Worm (Caenorhabditis elegans): Measurements from ENCODE around the gene E02H9.7.

Gene E02H9.7

DNA sequence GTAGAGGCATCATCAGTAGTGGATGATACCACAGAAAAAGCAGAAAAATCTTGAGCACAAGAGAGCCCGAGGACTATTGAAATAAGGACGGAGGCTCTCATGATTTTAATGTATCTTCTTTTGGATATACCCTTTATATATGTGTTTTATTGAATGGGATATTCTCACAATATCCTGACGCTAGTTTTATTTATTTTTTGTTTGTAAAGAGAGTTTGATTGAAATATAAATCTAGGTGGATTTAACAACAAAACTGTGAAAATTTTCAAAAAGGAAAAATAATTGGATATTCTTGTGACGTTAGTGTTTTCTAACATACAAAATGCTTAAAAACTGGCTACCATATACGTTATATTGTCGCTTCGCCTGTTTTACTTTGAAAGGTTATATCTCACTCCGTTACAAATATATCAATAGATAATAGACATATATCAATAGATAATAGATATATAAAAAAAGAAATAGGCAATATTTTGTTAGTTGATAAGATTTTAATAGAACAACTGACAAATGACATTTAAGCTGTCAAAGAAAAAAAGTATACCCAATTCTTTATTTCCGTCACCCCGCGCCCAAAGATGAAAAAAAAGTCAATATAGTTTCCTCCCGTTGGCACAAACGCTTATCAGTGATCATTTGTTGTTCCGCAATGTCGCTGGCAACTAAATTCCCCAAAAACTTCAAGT, at the start of gene E02H9.7, which contains the start of gene klo-2:
Gene E02H9.7 (minus strand): TSS at position 101 of the 686 bp plus-strand sequence.
Gene klo-2 (plus strand): TSS at position 636 of the 686 bp plus-strand sequence.
- TF ChIP-seq ZK546.5 (tag; optimal IDR thresholded peaks at IDR 0.05) (no peak), peb-1 (tag; optimal IDR thresholded peaks at IDR 0.05) (no peak), alr-1 (tag; optimal IDR thresholded peaks at IDR 0.05) (no peak), nhr-237 (tag; optimal IDR thresholded peaks at IDR 0.05) (no peak), nhr-25 (tag; optimal IDR thresholded peaks at IDR 0.05) (no peak)

- peak; percentile 3 for TF ChIP-seq nhr-25 (tag; optimal IDR thresholded peaks at IDR 0.05)
- no peak for TF ChIP-seq peb-1 (tag; optimal IDR thresholded peaks at IDR 0.05)
- peak; percentile 25 for TF ChIP-seq C34F6.9 (tag; optimal IDR thresholded peaks at IDR 0.05)
- TF ChIP-seq lin-11 (tag; optimal IDR thresholded peaks at IDR 0.05): no peak
- peak; percentile 16 for TF ChIP-seq gmeb-1 (tag; optimal IDR thresholded peaks at IDR 0.05)
- TF ChIP-seq ama-1 (optimal IDR thresholded peaks at IDR 0.05): peak; percentile 3
- no peak for TF ChIP-seq nhr-129 (tag; optimal IDR thresholded peaks at IDR 0.05)
- TF ChIP-seq unc-55 (GFP tag; optimal IDR thresholded peaks at IDR 0.05): peak; percentile 38
- TF ChIP-seq lsy-2 (tag; optimal IDR thresholded peaks at IDR 0.05): peak; percentile 19 to 58
- peak; percentile 58 for TF ChIP-seq crh-2 (tag; optimal IDR thresholded peaks at IDR 0.05)
Measured at ce11 chrIII:2487046-2487760, 41.7 kb upstream of the E02H9.7 start, which contains the start of gene Y54F10AL.1. Y54F10AL.1 (plus strand) TSS chrIII:2487710.

DNA sequence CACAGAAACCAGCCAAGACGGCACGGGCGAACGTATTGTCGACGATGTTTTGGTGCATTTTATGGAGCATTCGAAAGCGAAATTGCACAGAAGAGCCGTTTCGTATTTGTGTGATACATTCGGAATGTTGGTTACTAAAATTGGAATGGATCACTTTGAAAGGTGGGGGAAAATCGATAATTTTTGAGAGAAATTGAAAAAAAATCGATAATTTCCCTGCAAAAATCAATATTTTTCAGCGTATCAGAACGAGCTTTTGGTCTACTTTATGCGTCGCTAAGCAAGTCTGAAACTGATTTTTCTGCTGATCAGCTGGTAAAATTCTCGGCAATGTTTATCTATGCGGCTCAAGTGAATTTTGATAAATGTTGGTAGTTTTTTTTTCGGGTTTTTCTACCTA, 37.3 kb upstream of the E02H9.7 start:
- no peak for TF ChIP-seq nhr-12 (tag; optimal IDR thresholded peaks at IDR 0.05)
- no peak for TF ChIP-seq nhr-77 (tag; optimal IDR thresholded peaks at IDR 0.05)
- no peak for TF ChIP-seq lin-13 (GFP tag; optimal IDR thresholded peaks at IDR 0.05)
- TF ChIP-seq mbf-1 (tag; optimal IDR thresholded peaks at IDR 0.05): no peak
- TF ChIP-seq mdl-1 (tag; optimal IDR thresholded peaks at IDR 0.05): no peak
- no peak for TF ChIP-seq nhr-6 (tag; optimal IDR thresholded peaks at IDR 0.05)
- no peak for TF ChIP-seq mab-5 (tag; optimal IDR thresholded peaks at IDR 0.05)
- TF ChIP-seq ztf-1 (GFP tag; conservative IDR thresholded peaks at IDR 0.05): no peak
- no peak for TF ChIP-seq nhr-237 (tag; optimal IDR thresholded peaks at IDR 0.05)
- TF ChIP-seq fos-1 (tag; optimal IDR thresholded peaks at IDR 0.05): no peak
- TF ChIP-seq sma-3 (GFP tag; optimal IDR thresholded peaks at IDR 0.05): no peak
- TF ChIP-seq alr-1 (tag; optimal IDR thresholded peaks at IDR 0.05): no peak
- no peak for TF ChIP-seq ceh-82 (tag; optimal IDR thresholded peaks at IDR 0.05)
- no peak for TF ChIP-seq gmeb-1 (tag; optimal IDR thresholded peaks at IDR 0.05)
- no peak for TF ChIP-seq snpc-4 (tag; optimal IDR thresholded peaks at IDR 0.05)
- TF ChIP-seq unc-62 (GFP tag; optimal IDR thresholded peaks at IDR 0.05): no peak
- TF ChIP-seq crh-2 (tag; optimal IDR thresholded peaks at IDR 0.05): no peak
- TF ChIP-seq zag-1 (tag; optimal IDR thresholded peaks at IDR 0.05): no peak
- no peak for TF ChIP-seq blmp-1 (tag; optimal IDR thresholded peaks at IDR 0.05; ENCODE audit: insufficient read depth)
- no peak for TF ChIP-seq aly-2 (tag; optimal IDR thresholded peaks at IDR 0.05)

- TF ChIP-seq nhr-11 (tag; optimal IDR thresholded peaks at IDR 0.05) (no peak), lsy-2 (tag; optimal IDR thresholded peaks at IDR 0.05) (peak; percentile 31 to 68), lin-13 (GFP tag; optimal IDR thresholded peaks at IDR 0.05) (peak; percentile 68), lin-11 (tag; optimal IDR thresholded peaks at IDR 0.05) (no peak)
Measured at ce11 chrIII:2482171-2482570, 36.7 kb upstream of the E02H9.7 start.

ce11 chrIII:2478605-2479004, 33.1 kb upstream of the E02H9.7 start:
- TF ChIP-seq F13H6.1 (tag; optimal IDR thresholded peaks at IDR 0.05) (no peak), gmeb-1 (tag; optimal IDR thresholded peaks at IDR 0.05) (no peak), ZK546.5 (tag; optimal IDR thresholded peaks at IDR 0.05) (no peak), dmd-4 (tag; optimal IDR thresholded peaks at IDR 0.05) (no peak), R02D3.7 (tag; optimal IDR thresholded peaks at IDR 0.05) (no peak), ceh-82 (tag; optimal IDR thresholded peaks at IDR 0.05) (no peak), snpc-4 (tag; optimal IDR thresholded peaks at IDR 0.05) (no peak), ama-1 (optimal IDR thresholded peaks at IDR 0.05) (no peak), zag-1 (tag; optimal IDR thresholded peaks at IDR 0.05) (no peak), lsy-2 (tag; optimal IDR thresholded peaks at IDR 0.05) (no peak), blmp-1 (tag; optimal IDR thresholded peaks at IDR 0.05; ENCODE audit: insufficient read depth) (no peak), nhr-23 (tag; optimal IDR thresholded peaks at IDR 0.05) (no peak), egl-27 (tag; optimal IDR thresholded peaks at IDR 0.05) (no peak), mab-5 (tag; optimal IDR thresholded peaks at IDR 0.05) (no peak)

Data from whole organism, L2 larva.